Fruit fly (Drosophila melanogaster): ENCODE measurements around the gene CG43816.

- no peak for TF ChIP-seq CTCF (optimal IDR thresholded peaks at IDR 0.05)
- TF ChIP-seq CG8478 (optimal IDR thresholded peaks at IDR 0.05) = no peak
Observed at dm6 chr2L:15979186-15979585, 24.9 kb upstream of the CG43816 start, which contains the start of gene CG10839.

Data from S2 (cell line).